Worm (Caenorhabditis elegans) whole organism, early embryonic: Measurements from ENCODE around the gene ceeh-1.
A peak's percentile ranks its signal among the peaks of the same experiment; 100 is the strongest.

Source experiments
- ama-1 ChIP-seq: fragments of 150-350 bp; optimal IDR thresholded peaks from 2 replicates; lab custom pipeline; 2014
- ets-7 ChIP-seq: sonication (generic microtip); optimal IDR thresholded peaks from 2 replicates; lab custom pipeline; 2016; ENCODE audit warnings: missing genotype, missing genetic modification characterization, missing compliant biosample characterization
- flt-1 ChIP-seq: fragments of 200-800 bp; sonication (Bioruptor generic); IDR thresholded peaks from 2 replicates; pipeline ENCODE4 v1.3.6; 2022; ENCODE audit warnings: missing genetic modification characterization, missing compliant biosample characterization
- scrt-1 ChIP-seq: fragments of 200-800 bp; sonication (Bioruptor generic); IDR thresholded peaks from 2 replicates; pipeline ENCODE4 v1.3.6; 2022; ENCODE audit warnings: missing genetic modification characterization, missing compliant biosample characterization
- tbx-11 ChIP-seq: fragments of 200-800 bp; sonication (Bioruptor generic); IDR thresholded peaks from 2 replicates; pipeline ENCODE4 v1.3.6; 2022; ENCODE audit warnings: missing genetic modification characterization, missing compliant biosample characterization
- tbx-37 ChIP-seq: fragments of 200-800 bp; sonication (Bioruptor generic); conservative IDR thresholded peaks from 2 replicates; pipeline ENCODE4 v1.3.6; 2022; ENCODE audit warnings: missing genetic modification reagents, missing genetic modification characterization, missing compliant biosample characterization
- tra-4 ChIP-seq: sonication (generic microtip); optimal IDR thresholded peaks from 2 replicates; lab custom pipeline; 2017; ENCODE audit warnings: missing genetic modification characterization, missing compliant biosample characterization

DNA sequence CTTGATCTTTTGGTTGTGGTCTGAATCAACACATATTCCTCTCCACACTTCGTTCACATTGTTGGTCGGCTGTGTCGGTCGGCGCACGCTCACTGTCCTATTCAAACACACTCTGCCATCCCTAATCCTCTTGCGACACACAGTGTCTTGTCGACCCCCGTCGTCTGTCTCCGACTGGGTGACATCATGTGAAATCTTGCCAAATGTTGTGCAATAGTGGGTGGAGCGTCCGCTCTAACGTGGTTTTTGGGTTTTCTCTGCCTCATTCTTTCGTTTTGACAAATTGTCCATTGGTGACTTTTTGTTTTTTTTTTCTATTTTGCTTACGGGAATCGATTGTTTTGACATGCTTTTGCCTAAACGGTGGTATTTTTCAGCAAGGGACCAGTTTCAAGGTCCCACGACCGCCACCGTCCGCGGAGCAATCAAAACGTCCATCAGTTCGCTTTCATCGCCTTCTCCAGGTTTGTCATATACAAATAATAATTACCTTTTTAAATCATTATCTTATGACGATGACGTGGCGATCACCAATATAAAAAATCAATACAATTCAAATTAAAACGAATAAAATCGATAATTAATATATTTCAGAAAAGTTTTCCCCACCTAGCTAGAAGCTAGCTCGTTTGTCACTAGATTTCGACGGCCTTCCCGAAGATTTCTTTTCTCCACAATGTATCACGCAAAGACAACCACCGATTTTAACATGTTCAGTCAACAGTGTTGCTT, 1.8 kb upstream of the ceeh-1 start:
- TF ChIP-seq ets-7 (tag; lab: Kevin White, UChicago), result no peak
- TF ChIP-seq tra-4 (tag; lab: Kevin White, UChicago), result no peak
- TF ChIP-seq tbx-11, result no peak
- peak; percentile 54 for TF ChIP-seq flt-1 (GFP tag; lab: Robert Waterston, UW)
- TF ChIP-seq ama-1 (lab: Kevin White, UChicago), result peak; percentile 16
- TF ChIP-seq scrt-1 (GFP tag; lab: Robert Waterston, UW), result no peak
- 0 out of 2 replicates have a peak, but pooled peaks have one; percentile 13 for TF ChIP-seq tbx-37 (GFP tag; lab: Robert Waterston, UW)
